ENCODE assay signal across 3 fruit fly cellular contexts in genomic region chr3R:28656127-28656715, dm6.
TF ChIP-seq lines count a peak whose summit lies in the region.

No protein-coding gene starts in this region.

TF ChIP-seq in whole organism, 6 proteins besides CTCF, POLR2A, EP300 and RAD21:
- TF ChIP-seq psq (optimal IDR thresholded peaks at IDR 0.05; lab: Kevin White, UChicago): no peak
- TF ChIP-seq CG8478 (optimal IDR thresholded peaks at IDR 0.05; lab: Kevin White, UChicago): no peak
- TF ChIP-seq Dll (optimal IDR thresholded peaks at IDR 0.05; lab: Kevin White, UChicago): no peak
- peak; percentile 59 for TF ChIP-seq pan (optimal IDR thresholded peaks at IDR 0.05; lab: Kevin White, UChicago)
- TF ChIP-seq EcR (GFP tag; optimal IDR thresholded peaks at IDR 0.05; lab: Kevin White, UChicago): no peak

TF ChIP-seq in whole organism, prepupa, 60 proteins besides CTCF, POLR2A, EP300 and RAD21:
- TF ChIP-seq Met (GFP tag; optimal IDR thresholded peaks at IDR 0.05; lab: Kevin White, UChicago) (peak; percentile 22), topi (GFP tag; optimal IDR thresholded peaks at IDR 0.05; lab: Kevin White, UChicago) (peak; percentile 19), svp (GFP tag; lab: Kevin White, UChicago) (peak; percentile 98), CG8319 (GFP tag; optimal IDR thresholded peaks at IDR 0.05; lab: Kevin White, UChicago) (no peak), CG31627 (GFP tag; optimal IDR thresholded peaks at IDR 0.05; lab: Kevin White, UChicago) (peak; percentile 35), Eip78C (GFP tag; lab: Kevin White, UChicago) (peak; percentile 68), Eip75B (GFP tag; optimal IDR thresholded peaks at IDR 0.05; lab: Kevin White, UChicago) (peak; percentile 8), fkh (GFP tag; optimal IDR thresholded peaks at IDR 0.05; lab: Kevin White, UChicago) (no peak), CG10669 (GFP tag; optimal IDR thresholded peaks at IDR 0.05; lab: Kevin White, UChicago) (no peak), Smox (GFP tag; optimal IDR thresholded peaks at IDR 0.05; lab: Kevin White, UChicago) (peak; percentile 28), vri (GFP tag; optimal IDR thresholded peaks at IDR 0.05; lab: Kevin White, UChicago) (peak; percentile 1), dac (GFP tag; optimal IDR thresholded peaks at IDR 0.05; lab: Kevin White, UChicago) (no peak), Hr39 (GFP tag; optimal IDR thresholded peaks at IDR 0.05; lab: Kevin White, UChicago) (peak; percentile 26), Sox102F (GFP tag; optimal IDR thresholded peaks at IDR 0.05; lab: Kevin White, UChicago) (no peak), Hr4 (GFP tag; optimal IDR thresholded peaks at IDR 0.05; lab: Kevin White, UChicago) (no peak), CG10631 (GFP tag; optimal IDR thresholded peaks at IDR 0.05; lab: Kevin White, UChicago) (no peak)

TF ChIP-seq in whole organism, wandering third instar larva, 38 proteins besides CTCF, POLR2A, EP300 and RAD21:
- no peak for TF ChIP-seq psq (GFP tag; optimal IDR thresholded peaks at IDR 0.05; lab: Kevin White, UChicago)
- TF ChIP-seq GATAd (GFP tag; optimal IDR thresholded peaks at IDR 0.05; lab: Kevin White, UChicago): no peak
- no peak for TF ChIP-seq sage (GFP tag; optimal IDR thresholded peaks at IDR 0.05; lab: Kevin White, UChicago)
- TF ChIP-seq HLH106 (tag; optimal IDR thresholded peaks at IDR 0.05; lab: Kevin White, UChicago): peak; percentile 28
- peak; percentile 20 for TF ChIP-seq OdsH (GFP tag; optimal IDR thresholded peaks at IDR 0.05; lab: Kevin White, UChicago)
- TF ChIP-seq CG9705 (GFP tag; optimal IDR thresholded peaks at IDR 0.05; lab: Kevin White, UChicago): no peak
- TF ChIP-seq Myc (optimal IDR thresholded peaks at IDR 0.05; lab: Kevin White, UChicago): no peak
- TF ChIP-seq Jra (GFP tag; optimal IDR thresholded peaks at IDR 0.05; lab: Kevin White, UChicago): no peak
- no peak for TF ChIP-seq Hnf4 (GFP tag; optimal IDR thresholded peaks at IDR 0.05; lab: Kevin White, UChicago)
- TF ChIP-seq Hr78 (GFP tag; optimal IDR thresholded peaks at IDR 0.05; lab: Kevin White, UChicago): no peak
- TF ChIP-seq tai (GFP tag; optimal IDR thresholded peaks at IDR 0.05; lab: Kevin White, UChicago): no peak
- no peak for TF ChIP-seq Abd-B (GFP tag; optimal IDR thresholded peaks at IDR 0.05; lab: Kevin White, UChicago)
- TF ChIP-seq ey (GFP tag; optimal IDR thresholded peaks at IDR 0.05; lab: Kevin White, UChicago): peak; percentile 9
- TF ChIP-seq brk (GFP tag; optimal IDR thresholded peaks at IDR 0.05; lab: Kevin White, UChicago): no peak
- no peak for TF ChIP-seq dsf (GFP tag; optimal IDR thresholded peaks at IDR 0.05; lab: Kevin White, UChicago; ENCODE audit: borderline replicate concordance)
- TF ChIP-seq Hr83 (GFP tag; optimal IDR thresholded peaks at IDR 0.05; lab: Kevin White, UChicago; ENCODE audit: poor library complexity, severe bottlenecking): no peak
- no peak for TF ChIP-seq Mio (GFP tag; optimal IDR thresholded peaks at IDR 0.05; lab: Kevin White, UChicago)
- TF ChIP-seq lola (GFP tag; optimal IDR thresholded peaks at IDR 0.05; lab: Kevin White, UChicago): no peak
- no peak for TF ChIP-seq sv (GFP tag; optimal IDR thresholded peaks at IDR 0.05; lab: Kevin White, UChicago)
- no peak for TF ChIP-seq CG32264 (GFP tag; optimal IDR thresholded peaks at IDR 0.05; lab: Kevin White, UChicago)
- no peak for TF ChIP-seq Dfd (GFP tag; optimal IDR thresholded peaks at IDR 0.05; lab: Kevin White, UChicago)
- TF ChIP-seq N (GFP tag; optimal IDR thresholded peaks at IDR 0.05; lab: Kevin White, UChicago): no peak
- peak; percentile 25 for TF ChIP-seq h (GFP tag; optimal IDR thresholded peaks at IDR 0.05; lab: Kevin White, UChicago)
- peak; percentile 15 for TF ChIP-seq fru (GFP tag; optimal IDR thresholded peaks at IDR 0.05; lab: Kevin White, UChicago)
- no peak for TF ChIP-seq Vsx2 (GFP tag; optimal IDR thresholded peaks at IDR 0.05; lab: Kevin White, UChicago; ENCODE audit: partially characterized antibody)
- no peak for TF ChIP-seq pan (optimal IDR thresholded peaks at IDR 0.05; lab: Kevin White, UChicago)
- TF ChIP-seq Sp1 (GFP tag; optimal IDR thresholded peaks at IDR 0.05; lab: Kevin White, UChicago): no peak
- TF ChIP-seq foxo (GFP tag; optimal IDR thresholded peaks at IDR 0.05; lab: Kevin White, UChicago): no peak
- TF ChIP-seq woc (GFP tag; optimal IDR thresholded peaks at IDR 0.05; lab: Kevin White, UChicago): no peak
- TF ChIP-seq br (GFP tag; optimal IDR thresholded peaks at IDR 0.05; lab: Kevin White, UChicago): no peak
- TF ChIP-seq Rel (GFP tag; optimal IDR thresholded peaks at IDR 0.05; lab: Kevin White, UChicago): no peak
- TF ChIP-seq Rel (tag; optimal IDR thresholded peaks at IDR 0.05; lab: Kevin White, UChicago): no peak
- peak; percentile 16 for TF ChIP-seq rgr (GFP tag; optimal IDR thresholded peaks at IDR 0.05; lab: Kevin White, UChicago)
- TF ChIP-seq jim (GFP tag; optimal IDR thresholded peaks at IDR 0.05; lab: Kevin White, UChicago): no peak
- TF ChIP-seq usp (GFP tag; optimal IDR thresholded peaks at IDR 0.05; lab: Kevin White, UChicago): no peak
